Worm (Caenorhabditis elegans): Measurements from ENCODE around the gene nhr-84.

The nhr-84 gene

ce11 chrV:15872273-15872672 lies 7.1 kb downstream of the nhr-84 start, which contains the start of gene str-56:
Gene str-56 (plus strand): TSS chrV:15872573.
- TF ChIP-seq unc-39 (tag; optimal IDR thresholded peaks at IDR 0.05), result no peak
- no peak for TF ChIP-seq lin-32 (GFP tag; optimal IDR thresholded peaks at IDR 0.05)
- no peak for TF ChIP-seq ces-1 (GFP tag; optimal IDR thresholded peaks at IDR 0.05)

DNA sequence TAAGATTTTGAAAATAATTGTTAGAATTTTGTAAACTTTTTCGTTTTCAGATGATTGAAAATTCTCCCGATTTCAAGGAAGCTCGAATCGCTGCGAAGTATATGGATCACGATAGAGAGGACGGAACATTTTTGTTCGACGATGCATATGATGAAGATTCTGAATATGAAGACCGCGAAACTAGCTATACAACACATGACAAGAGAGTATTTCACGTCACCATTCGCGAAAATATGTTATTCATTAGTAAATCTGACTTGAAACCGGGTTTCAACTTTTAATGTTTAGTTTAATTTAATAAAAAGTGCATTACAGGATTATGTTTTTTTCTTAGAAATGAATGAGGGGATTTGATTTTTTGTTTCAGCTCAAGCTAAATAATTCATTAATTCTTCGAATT lies 9.1 kb downstream of the nhr-84 start, which contains the start of gene str-57:
Gene str-57 (plus strand): TSS at position 301 of the 400 bp plus-strand sequence.
- TF ChIP-seq unc-39 (tag; optimal IDR thresholded peaks at IDR 0.05), result no peak
- no peak for TF ChIP-seq sptf-1 (tag; optimal IDR thresholded peaks at IDR 0.05)
- TF ChIP-seq nhr-2 (tag; optimal IDR thresholded peaks at IDR 0.05), result no peak
- TF ChIP-seq M03D4.4 (tag; optimal IDR thresholded peaks at IDR 0.05), result no peak
- TF ChIP-seq lin-32 (GFP tag; optimal IDR thresholded peaks at IDR 0.05), result no peak
- no peak for TF ChIP-seq ces-1 (GFP tag; optimal IDR thresholded peaks at IDR 0.05)
- TF ChIP-seq bed-3 (GFP tag; optimal IDR thresholded peaks at IDR 0.05), result no peak
- no peak for TF ChIP-seq ceh-39 (tag; optimal IDR thresholded peaks at IDR 0.05)
- no peak for TF ChIP-seq ham-2 (GFP tag; optimal IDR thresholded peaks at IDR 0.05)

DNA sequence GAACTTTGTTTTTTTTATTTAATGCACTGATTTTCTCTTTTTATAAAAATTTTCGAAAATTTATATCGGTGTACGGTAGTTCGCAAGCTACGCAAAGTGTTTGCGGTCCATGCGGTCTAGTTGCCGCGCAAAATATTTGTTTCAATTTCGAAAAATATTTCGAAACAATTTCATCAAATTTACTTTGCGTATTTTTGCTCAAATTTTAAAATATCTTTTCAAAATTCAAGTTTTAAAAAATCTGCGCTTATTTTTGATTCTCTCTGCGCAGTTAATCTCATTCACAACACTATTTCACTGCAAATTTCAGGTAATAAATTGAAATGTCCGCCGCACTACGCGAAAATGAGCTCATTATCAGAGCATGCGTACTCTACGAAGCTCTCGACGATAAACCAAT lies 12.0 kb downstream of the nhr-84 start, which contains the start of gene fbxa-197:
Gene fbxa-197 (plus strand): TSS at position 301 of the 400 bp plus-strand sequence.
- TF ChIP-seq ces-1 (GFP tag; optimal IDR thresholded peaks at IDR 0.05) (no peak), pha-4 (tag; optimal IDR thresholded peaks at IDR 0.05) (no peak), mls-2 (tag; optimal IDR thresholded peaks at IDR 0.05) (no peak), ceh-39 (tag; optimal IDR thresholded peaks at IDR 0.05) (no peak), sptf-1 (tag; optimal IDR thresholded peaks at IDR 0.05) (no peak), elt-3 (tag; optimal IDR thresholded peaks at IDR 0.05) (no peak), elt-1 (tag; optimal IDR thresholded peaks at IDR 0.05; ENCODE audit: borderline replicate concordance, insufficient read depth) (no peak), cnd-1 (tag; optimal IDR thresholded peaks at IDR 0.05) (no peak), ceh-83 (GFP tag; optimal IDR thresholded peaks at IDR 0.05) (no peak), M03D4.4 (tag; optimal IDR thresholded peaks at IDR 0.05) (no peak), lin-13 (tag; optimal IDR thresholded peaks at IDR 0.05) (no peak)

- no peak for TF ChIP-seq ceh-39 (tag; optimal IDR thresholded peaks at IDR 0.05)
These were observed 13.6 kb downstream of the nhr-84 start, which contains the start of gene srh-293 for ce11 chrV:15865839-15866238. Gene srh-293 (plus strand): TSS chrV:15866139.

DNA sequence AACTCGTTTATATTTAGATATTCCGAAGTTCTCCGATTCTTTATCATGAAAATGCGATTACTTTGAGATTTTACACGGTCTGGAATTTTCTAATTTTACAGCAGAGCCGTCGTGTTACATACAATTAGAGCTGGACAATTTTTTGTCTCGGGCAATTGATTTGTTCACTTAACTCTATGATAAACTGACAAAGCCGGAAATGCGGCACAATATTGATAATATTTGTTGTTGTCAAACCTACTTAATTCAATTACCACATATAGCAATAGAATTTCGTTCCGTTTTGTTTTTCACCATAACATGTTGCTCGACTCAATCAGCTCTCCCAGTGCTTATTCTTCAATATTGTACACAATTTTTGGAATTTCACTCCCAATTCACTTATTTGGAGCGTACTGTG lies 16.4 kb downstream of the nhr-84 start, which contains the start of gene srh-299:
Gene srh-299 (plus strand): TSS at position 301 of the 400 bp plus-strand sequence.
- TF ChIP-seq zip-8 (tag; optimal IDR thresholded peaks at IDR 0.05) (no peak), nhr-28 (tag; optimal IDR thresholded peaks at IDR 0.05) (no peak), drap-1 (GFP tag; optimal IDR thresholded peaks at IDR 0.05) (no peak), lsy-2 (tag; optimal IDR thresholded peaks at IDR 0.05) (no peak), nhr-2 (tag; optimal IDR thresholded peaks at IDR 0.05) (no peak), sem-2 (GFP tag; optimal IDR thresholded peaks at IDR 0.05) (no peak), nhr-12 (tag; optimal IDR thresholded peaks at IDR 0.05) (no peak), flh-1 (GFP tag; optimal IDR thresholded peaks at IDR 0.05) (no peak), unc-62 (GFP tag; optimal IDR thresholded peaks at IDR 0.05) (no peak), lin-32 (GFP tag; optimal IDR thresholded peaks at IDR 0.05) (no peak), mab-5 (tag; optimal IDR thresholded peaks at IDR 0.05) (no peak)

ce11 chrV:15862599-15862998 lies 16.8 kb downstream of the nhr-84 start, which contains the start of gene srz-12:
Gene srz-12 (minus strand): TSS chrV:15862699.
- TF ChIP-seq flh-1 (GFP tag; optimal IDR thresholded peaks at IDR 0.05) (no peak), hlh-1 (tag; optimal IDR thresholded peaks at IDR 0.05) (no peak), cnd-1 (tag; optimal IDR thresholded peaks at IDR 0.05) (no peak), nhr-2 (tag; optimal IDR thresholded peaks at IDR 0.05) (no peak), unc-39 (tag; optimal IDR thresholded peaks at IDR 0.05) (no peak), nhr-12 (tag; optimal IDR thresholded peaks at IDR 0.05) (no peak), blmp-1 (tag; optimal IDR thresholded peaks at IDR 0.05) (no peak), tbx-8 (GFP tag; optimal IDR thresholded peaks at IDR 0.05) (no peak)

DNA sequence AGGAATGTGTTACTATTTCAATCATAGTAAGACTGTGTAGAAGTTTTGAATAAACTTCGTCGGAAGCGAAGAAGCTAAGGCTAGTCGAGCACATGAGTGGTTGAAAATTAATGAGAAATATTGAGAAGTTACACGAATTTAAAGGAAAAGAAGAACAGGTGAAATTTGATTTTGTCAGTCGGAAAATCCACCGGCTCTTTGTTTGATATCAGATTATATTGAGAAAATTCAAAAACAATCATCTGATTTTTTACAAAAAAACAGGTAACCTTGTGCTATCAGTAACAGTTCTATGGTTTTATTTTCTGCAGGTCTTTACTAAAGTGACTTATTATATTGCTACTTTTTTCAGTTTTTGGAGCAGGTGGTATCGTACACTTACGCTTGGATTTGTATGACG lies 21.1 kb downstream of the nhr-84 start, which contains the start of gene srh-148:
Gene srh-148 (minus strand): TSS at position 101 of the 400 bp plus-strand sequence.
- no peak for TF ChIP-seq cnd-1 (tag; optimal IDR thresholded peaks at IDR 0.05)
- no peak for TF ChIP-seq unc-62 (GFP tag; optimal IDR thresholded peaks at IDR 0.05)
- TF ChIP-seq ham-2 (GFP tag; optimal IDR thresholded peaks at IDR 0.05), result no peak
- TF ChIP-seq ceh-39 (tag; optimal IDR thresholded peaks at IDR 0.05), result no peak
- no peak for TF ChIP-seq drap-1 (GFP tag; optimal IDR thresholded peaks at IDR 0.05)

Data from whole organism, mixed stage, embryonic.